Worm (Caenorhabditis elegans): ENCODE data around the gene asb-2.

DNA sequence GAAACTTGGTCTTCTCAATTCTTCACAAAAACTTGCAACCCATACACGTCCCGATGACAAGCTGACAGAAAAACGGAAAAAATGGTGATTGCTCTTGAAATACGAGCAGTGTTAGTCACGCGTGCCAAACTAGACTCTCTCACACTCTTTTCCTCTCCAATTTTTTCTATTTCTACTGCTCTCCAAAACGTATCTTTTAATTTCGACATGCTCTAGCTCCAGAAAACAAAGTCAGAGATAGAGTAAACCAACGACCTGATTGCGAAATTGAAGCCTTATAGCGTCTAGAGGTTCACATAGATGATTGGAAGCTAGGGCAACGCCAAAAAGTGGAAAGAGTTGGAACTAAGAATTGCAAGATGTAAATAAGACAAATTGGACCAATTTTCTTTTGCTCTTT, 20.8 kb downstream of the asb-2 start:
- TF ChIP-seq nhr-25 (tag; optimal IDR thresholded peaks at IDR 0.05) (no peak), ceh-82 (tag; optimal IDR thresholded peaks at IDR 0.05) (no peak)
